Fruit fly (Drosophila melanogaster): ENCODE results near the gene Ca-alpha1T.

dm6 chrX:6231764-6232163, 39.5 kb upstream of the Ca-alpha1T start:
- TF ChIP-seq CG10959 (GFP tag; IDR thresholded peaks at IDR 0.05) (no peak), Dip3 (GFP tag; optimal IDR thresholded peaks at IDR 0.05) (no peak)

All from whole organism, embryonic.